Worm (Caenorhabditis elegans) whole organism, L2 larva: ENCODE measurements around the gene mcm-5.

Experiments
- C34F6.9 ChIP-seq: fragments of 150-350 bp; optimal IDR thresholded peaks from 2 replicates; lab custom pipeline; 2014; ENCODE audit warnings: missing biosample characterization, missing genetic modification characterization
- F13H6.1 ChIP-seq: sonication (generic microtip); optimal IDR thresholded peaks from 2 replicates; lab custom pipeline; 2016; ENCODE audit warnings: missing genetic modification characterization, missing compliant biosample characterization
- R02D3.7 ChIP-seq: fragments of 150-350 bp; optimal IDR thresholded peaks from 2 replicates; lab custom pipeline; 2014; ENCODE audit warnings: missing biosample characterization, missing genetic modification characterization
- Y55F3AM.14 ChIP-seq: fragments of 200-800 bp; sonication (Bioruptor generic); optimal IDR thresholded peaks from 2 replicates; lab custom pipeline; 2018; ENCODE audit warnings: mild to moderate bottlenecking, missing genetic modification characterization, missing compliant biosample characterization
- ZK546.5 ChIP-seq: sonication (generic microtip); optimal IDR thresholded peaks from 2 replicates; lab custom pipeline; 2017; ENCODE audit warnings: missing biosample characterization, missing genetic modification characterization
- alr-1 ChIP-seq: fragments of 150-350 bp; optimal IDR thresholded peaks from 2 replicates; lab custom pipeline; 2014; ENCODE audit warnings: missing biosample characterization, missing genetic modification characterization
- aly-2 ChIP-seq: fragments of 150-350 bp; optimal IDR thresholded peaks from 2 replicates; lab custom pipeline; 2014; ENCODE audit warnings: missing biosample characterization, missing genetic modification characterization
- ama-1 ChIP-seq: fragments of 150-350 bp; optimal IDR thresholded peaks from 2 replicates; lab custom pipeline; 2018; ENCODE audit warnings: inconsistent platforms
- blmp-1 ChIP-seq: sonication (generic microtip); optimal IDR thresholded peaks from 2 replicates; lab custom pipeline; 2017; ENCODE audit warnings: missing genetic modification characterization, mild to moderate bottlenecking, missing compliant biosample characterization, antibody characterized with exemption, moderate library complexity; ENCODE audit not compliant: insufficient read depth
- ceh-16 ChIP-seq: fragments of 150-350 bp; optimal IDR thresholded peaks from 2 replicates; lab custom pipeline; 2014; ENCODE audit warnings: missing biosample characterization, missing genetic modification characterization
- ceh-82 ChIP-seq: fragments of 150-350 bp; optimal IDR thresholded peaks from 2 replicates; lab custom pipeline; 2014; ENCODE audit warnings: missing biosample characterization, missing genetic modification characterization
- crh-2 ChIP-seq: sonication (generic microtip); optimal IDR thresholded peaks from 2 replicates; lab custom pipeline; 2017; ENCODE audit warnings: missing biosample characterization, missing genetic modification characterization
- dmd-4 ChIP-seq: sonication (generic microtip); optimal IDR thresholded peaks from 2 replicates; lab custom pipeline; 2017; ENCODE audit warnings: missing biosample characterization, missing genetic modification characterization
- egl-27 ChIP-seq: sonication (generic microtip); optimal IDR thresholded peaks from 3 replicates; lab custom pipeline; 2017; ENCODE audit warnings: missing biosample characterization, missing genetic modification reagents, missing genetic modification characterization
- elt-1 ChIP-seq: fragments of 150-350 bp; optimal IDR thresholded peaks from 2 replicates; lab custom pipeline; 2014; ENCODE audit warnings: missing biosample characterization, missing genetic modification characterization
- elt-3 ChIP-seq: sonication (generic microtip); optimal IDR thresholded peaks from 2 replicates; lab custom pipeline; 2017; ENCODE audit warnings: missing biosample characterization, missing genetic modification characterization
- fos-1 ChIP-seq: fragments of 150-350 bp; optimal IDR thresholded peaks from 2 replicates; lab custom pipeline; 2014; ENCODE audit warnings: missing biosample characterization, missing genetic modification characterization
- gmeb-1 ChIP-seq: fragments of 150-350 bp; optimal IDR thresholded peaks from 2 replicates; lab custom pipeline; 2014; ENCODE audit warnings: missing biosample characterization, missing genetic modification characterization
- lin-11 ChIP-seq: fragments of 150-350 bp; sonication (generic microtip); optimal IDR thresholded peaks from 2 replicates; lab custom pipeline; 2014; ENCODE audit warnings: missing biosample characterization, missing genetic modification characterization, inconsistent platforms, mixed read lengths
- lin-13 ChIP-seq: fragments of 150-350 bp; optimal IDR thresholded peaks from 2 replicates; lab custom pipeline; 2014; ENCODE audit warnings: missing biosample characterization, missing genetic modification reagents, missing genetic modification characterization
- lin-39 ChIP-seq: fragments of 150-350 bp; optimal IDR thresholded peaks from 2 replicates; lab custom pipeline; 2014; ENCODE audit warnings: missing biosample characterization, missing genetic modification reagents, missing genetic modification characterization
- lsy-2 ChIP-seq, 2 experiments: fragments of 150-350 bp in 1 of 2; sonication (generic microtip) in 1 of 2; optimal IDR thresholded peaks; 2 replicates each; lab custom pipeline; 2014 to 2017; ENCODE audit warnings: missing biosample characterization in 2 of 2, missing genetic modification characterization in 2 of 2
- mab-5 ChIP-seq: fragments of 150-350 bp; optimal IDR thresholded peaks from 2 replicates; lab custom pipeline; 2014; ENCODE audit warnings: missing biosample characterization, missing genetic modification characterization
- mbf-1 ChIP-seq: sonication (generic microtip); optimal IDR thresholded peaks from 2 replicates; lab custom pipeline; 2017; ENCODE audit warnings: missing biosample characterization, missing genetic modification characterization
- mdl-1 ChIP-seq, 2 experiments: fragments of 150-350 bp in 1 of 2; sonication (generic microtip) in 1 of 2; optimal IDR thresholded peaks; 2 replicates each; lab custom pipeline; 2017; ENCODE audit warnings: missing biosample characterization in 2 of 2, missing genetic modification characterization in 2 of 2
- nhr-10 ChIP-seq: sonication (generic microtip); optimal IDR thresholded peaks from 2 replicates; lab custom pipeline; 2017; ENCODE audit warnings: missing biosample characterization, missing genetic modification characterization
- nhr-11 ChIP-seq: fragments of 150-350 bp; optimal IDR thresholded peaks from 2 replicates; lab custom pipeline; 2014; ENCODE audit warnings: missing biosample characterization, missing genetic modification characterization
- nhr-12 ChIP-seq: fragments of 150-350 bp; optimal IDR thresholded peaks from 2 replicates; lab custom pipeline; 2014; ENCODE audit warnings: missing biosample characterization, missing genetic modification characterization
- nhr-129 ChIP-seq: fragments of 150-350 bp; optimal IDR thresholded peaks from 2 replicates; lab custom pipeline; 2014; ENCODE audit warnings: missing biosample characterization, missing genetic modification characterization
- nhr-21 ChIP-seq: fragments of 150-350 bp; optimal IDR thresholded peaks from 2 replicates; lab custom pipeline; 2014; ENCODE audit warnings: missing biosample characterization, missing genetic modification characterization
- nhr-23 ChIP-seq: fragments of 150-350 bp; optimal IDR thresholded peaks from 2 replicates; lab custom pipeline; 2014; ENCODE audit warnings: missing biosample characterization, missing genetic modification reagents, missing genetic modification characterization
- nhr-25 ChIP-seq: fragments of 150-350 bp; sonication (generic microtip); optimal IDR thresholded peaks from 3 replicates; lab custom pipeline; 2014; ENCODE audit warnings: missing biosample characterization, missing genetic modification characterization
- nhr-6 ChIP-seq: fragments of 150-350 bp; optimal IDR thresholded peaks from 2 replicates; lab custom pipeline; 2014; ENCODE audit warnings: missing biosample characterization, missing genetic modification characterization
- nhr-77 ChIP-seq: fragments of 150-350 bp; optimal IDR thresholded peaks from 2 replicates; lab custom pipeline; 2014; ENCODE audit warnings: missing biosample characterization, missing genetic modification characterization
- peb-1 ChIP-seq: fragments of 150-350 bp; optimal IDR thresholded peaks from 2 replicates; lab custom pipeline; 2014; ENCODE audit warnings: missing biosample characterization, missing genetic modification characterization
- sem-4 ChIP-seq: fragments of 150-350 bp; optimal IDR thresholded peaks from 2 replicates; lab custom pipeline; 2014; ENCODE audit warnings: missing biosample characterization, missing genetic modification reagents, missing genetic modification characterization
- skn-1 ChIP-seq: sonication (generic microtip); optimal IDR thresholded peaks from 2 replicates; lab custom pipeline; 2017; ENCODE audit warnings: missing biosample characterization, missing genetic modification characterization
- sma-3 ChIP-seq: sonication (generic microtip); optimal IDR thresholded peaks from 2 replicates; lab custom pipeline; 2016; ENCODE audit warnings: missing genetic modification reagents, missing genetic modification characterization, missing compliant biosample characterization
- sma-9 ChIP-seq, 2 experiments: fragments of 150-350 bp in 1 of 2; sonication (generic microtip) in 1 of 2; optimal IDR thresholded peaks; 2 replicates each; lab custom pipeline; 2014 to 2016; ENCODE audit warnings: missing genetic modification characterization in 2 of 2, mild to moderate bottlenecking in 1 of 2, missing biosample characterization in 1 of 2, missing compliant biosample characterization in 1 of 2, missing genetic modification reagents in 1 of 2, moderate library complexity in 1 of 2
- snpc-4 ChIP-seq: fragments of 150-350 bp; optimal IDR thresholded peaks from 2 replicates; lab custom pipeline; 2014; ENCODE audit warnings: missing biosample characterization, missing genetic modification characterization
- unc-39 ChIP-seq: fragments of 150-350 bp; optimal IDR thresholded peaks from 2 replicates; lab custom pipeline; 2014; ENCODE audit warnings: missing biosample characterization, missing genetic modification characterization
- unc-62 ChIP-seq: fragments of 150-350 bp; optimal IDR thresholded peaks from 2 replicates; lab custom pipeline; 2014; ENCODE audit warnings: missing biosample characterization, missing genetic modification reagents, missing genetic modification characterization
- zag-1 ChIP-seq: fragments of 150-350 bp; optimal IDR thresholded peaks from 2 replicates; lab custom pipeline; 2014; ENCODE audit warnings: missing biosample characterization, missing genetic modification characterization
- ztf-11 ChIP-seq: sonication (generic microtip); optimal IDR thresholded peaks from 2 replicates; lab custom pipeline; 2017; ENCODE audit warnings: missing biosample characterization, missing genetic modification characterization
- ztf-4 ChIP-seq: fragments of 150-350 bp; optimal IDR thresholded peaks from 2 replicates; lab custom pipeline; 2014; ENCODE audit warnings: missing biosample characterization, missing genetic modification characterization

The mcm-5 gene

DNA sequence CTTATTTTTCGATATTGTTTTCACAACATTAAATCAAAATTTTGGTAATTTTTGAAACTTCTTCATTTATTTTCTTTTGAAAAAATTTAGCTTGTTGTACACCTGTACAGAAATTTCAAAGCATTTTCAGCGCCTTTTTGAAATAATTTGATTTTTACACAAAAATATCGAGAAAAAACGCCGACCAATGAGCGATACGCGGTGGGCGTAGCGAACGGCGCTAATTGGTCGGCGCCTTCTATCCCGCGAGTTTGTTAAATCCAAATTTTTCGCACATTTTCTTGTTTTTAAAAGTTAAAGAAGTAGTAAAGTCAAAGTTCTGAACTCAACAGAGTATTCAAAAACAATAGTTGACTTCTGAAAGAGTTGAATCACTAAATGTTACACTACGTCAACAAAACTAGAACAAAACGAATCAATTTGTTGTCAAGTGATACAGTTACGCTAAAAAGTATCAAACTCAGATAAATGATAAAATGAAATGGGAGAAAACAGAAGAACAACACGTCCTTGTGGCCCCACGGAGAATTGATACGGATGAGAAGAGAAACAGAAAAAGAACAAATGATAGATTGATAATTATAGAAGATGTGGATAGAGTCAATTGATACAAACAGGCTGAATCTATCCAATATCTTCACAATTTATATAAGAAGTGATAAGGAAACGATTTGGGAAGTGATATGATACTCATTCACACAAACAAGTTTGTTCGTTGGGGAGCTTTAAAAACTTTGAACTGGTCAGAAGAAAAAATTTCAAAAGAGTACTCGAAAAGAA is 37.3 kb upstream of the mcm-5 start:
- peak; percentile 12 for TF ChIP-seq crh-2
- TF ChIP-seq nhr-21 (tag; lab: Kevin White, UChicago): peak; percentile 38
- TF ChIP-seq ztf-11: no peak
- TF ChIP-seq fos-1: peak; percentile 33
- no peak for TF ChIP-seq lsy-2 (tag; optimal IDR thresholded peaks at IDR 0.05; lab: Kevin White, UChicago)
- TF ChIP-seq nhr-25 (tag; lab: Kevin White, UChicago): peak; percentile 26
- TF ChIP-seq sma-9 (GFP tag; optimal IDR thresholded peaks at IDR 0.05; lab: Kevin White, UChicago): no peak
- no peak for TF ChIP-seq sma-9 (tag; optimal IDR thresholded peaks at IDR 0.05; lab: Kevin White, UChicago)
- TF ChIP-seq blmp-1 (tag; lab: Kevin White, UChicago): peak; percentile 66

- TF ChIP-seq nhr-129 (no peak), nhr-25 (tag; lab: Kevin White, UChicago) (no peak), elt-3 (tag; lab: Kevin White, UChicago) (no peak), alr-1 (tag; lab: Kevin White, UChicago) (no peak), aly-2 (tag; lab: Kevin White, UChicago) (no peak), snpc-4 (tag; lab: Kevin White, UChicago) (no peak), mdl-1 (tag; optimal IDR thresholded peaks at IDR 0.05; lab: Kevin White, UChicago) (no peak), nhr-10 (tag; lab: Kevin White, UChicago) (no peak), fos-1 (no peak), ztf-11 (no peak), dmd-4 (tag; lab: Kevin White, UChicago) (no peak), nhr-12 (tag; lab: Kevin White, UChicago) (no peak), R02D3.7 (tag; lab: Kevin White, UChicago) (no peak), egl-27 (tag; lab: Kevin White, UChicago) (no peak), skn-1 (tag; lab: Kevin White, UChicago) (no peak), nhr-77 (no peak), ceh-16 (no peak)
Measured at ce11 chrIII:4323859-4324258, 32.8 kb upstream of the mcm-5 start, which contains the start of gene H38K22.9. Gene H38K22.9, plus strand, starts transcription at chrIII:4324159.

- TF ChIP-seq nhr-129 (peak; percentile 6), sem-4 (tag; lab: Kevin White, UChicago) (peak; percentile 5), fos-1 (no peak), mab-5 (tag; lab: Kevin White, UChicago) (peak; percentile 72), mdl-1 (tag; optimal IDR thresholded peaks at IDR 0.05; lab: Kevin White, UChicago) (no peak), snpc-4 (tag; lab: Kevin White, UChicago) (no peak), elt-1 (tag; lab: Kevin White, UChicago) (no peak), sma-3 (no peak), R02D3.7 (tag; lab: Kevin White, UChicago) (no peak), nhr-10 (tag; lab: Kevin White, UChicago) (no peak), skn-1 (tag; lab: Kevin White, UChicago) (no peak), sma-9 (GFP tag; optimal IDR thresholded peaks at IDR 0.05; lab: Kevin White, UChicago) (peak; percentile 43), sma-9 (tag; optimal IDR thresholded peaks at IDR 0.05; lab: Kevin White, UChicago) (no peak), ceh-16 (no peak), elt-3 (tag; lab: Kevin White, UChicago) (no peak), ZK546.5 (tag; lab: Kevin White, UChicago) (no peak), C34F6.9 (tag; lab: Kevin White, UChicago) (peak; percentile 79), peb-1 (no peak), nhr-11 (no peak), F13H6.1 (tag; lab: Kevin White, UChicago) (peak; percentile 70), nhr-12 (tag; lab: Kevin White, UChicago) (no peak), crh-2 (peak; percentile 31), zag-1 (tag; lab: Kevin White, UChicago) (peak; percentile 1), gmeb-1 (tag; lab: Kevin White, UChicago) (no peak), nhr-25 (tag; lab: Kevin White, UChicago) (no peak), nhr-6 (tag; lab: Kevin White, UChicago) (no peak), lin-39 (tag; lab: Kevin White, UChicago) (no peak), Y55F3AM.14 (GFP tag; lab: Kevin White, UChicago) (no peak), alr-1 (tag; lab: Kevin White, UChicago) (no peak), ama-1 (no peak), unc-62 (GFP tag; lab: Kevin White, UChicago) (no peak), ztf-4 (tag; lab: Kevin White, UChicago) (no peak), nhr-21 (tag; lab: Kevin White, UChicago) (no peak), egl-27 (tag; lab: Kevin White, UChicago) (no peak), nhr-77 (no peak), lin-13 (GFP tag; lab: Kevin White, UChicago) (no peak), nhr-23 (tag; lab: Kevin White, UChicago) (no peak), ztf-11 (no peak), mbf-1 (tag; lab: Kevin White, UChicago) (no peak), lsy-2 (tag; optimal IDR thresholded peaks at IDR 0.05; lab: Kevin White, UChicago) (peak in 1 of 2 experiments; percentile 54), aly-2 (tag; lab: Kevin White, UChicago) (no peak), unc-39 (no peak), ceh-82 (no peak), lin-11 (no peak)
Measured at ce11 chrIII:4323120-4323519, 32.1 kb upstream of the mcm-5 start.
